Worm (Caenorhabditis elegans) whole organism, L3 larva: ENCODE results near the gene frk-1.
A peak's percentile ranks its signal among the peaks of the same experiment; 100 is the strongest.

Experiments used
- R02D3.7 ChIP-seq: fragments of 150-350 bp; optimal IDR thresholded peaks from 2 replicates; lab custom pipeline; 2014; ENCODE audit warnings: missing biosample characterization, missing genetic modification characterization
- ZK546.5 ChIP-seq: sonication (generic microtip); optimal IDR thresholded peaks from 2 replicates; lab custom pipeline; 2017; ENCODE audit warnings: missing biosample characterization, missing genetic modification characterization
- ama-1 ChIP-seq: fragments of 150-350 bp; optimal IDR thresholded peaks from 2 replicates; lab custom pipeline; 2018
- ceh-16 ChIP-seq: sonication (generic microtip); optimal IDR thresholded peaks from 2 replicates; lab custom pipeline; 2017; ENCODE audit warnings: missing biosample characterization, missing genetic modification characterization
- ceh-28 ChIP-seq: fragments of 150-350 bp; optimal IDR thresholded peaks from 2 replicates; lab custom pipeline; 2014; ENCODE audit warnings: missing biosample characterization, missing genetic modification reagents, missing genetic modification characterization
- ceh-9 ChIP-seq: sonication (generic microtip); optimal IDR thresholded peaks from 2 replicates; lab custom pipeline; 2018; ENCODE audit warnings: missing biosample characterization, missing genetic modification characterization
- egl-27 ChIP-seq: sonication (generic microtip); optimal IDR thresholded peaks from 4 replicates; lab custom pipeline; 2017; ENCODE audit warnings: missing biosample characterization, missing genetic modification reagents, missing genetic modification characterization
- elt-2 ChIP-seq: sonication (generic microtip); optimal IDR thresholded peaks from 2 replicates; lab custom pipeline; 2016; ENCODE audit warnings: missing genetic modification reagents, mild to moderate bottlenecking, missing genetic modification characterization, missing compliant biosample characterization
- elt-3 ChIP-seq, 3 experiments: fragments of 150-350 bp in 1 of 3; sonication (generic microtip) in 2 of 3; optimal IDR thresholded peaks; 2 replicates in 2 of 3; 4 replicates in 1 of 3; lab custom pipeline; 2014 to 2017; ENCODE audit warnings: missing biosample characterization in 3 of 3, missing genetic modification characterization in 3 of 3
- fkh-10 ChIP-seq: sonication (generic microtip); optimal IDR thresholded peaks from 2 replicates; lab custom pipeline; 2017; ENCODE audit warnings: missing biosample characterization, missing genetic modification reagents, missing genetic modification characterization
- fos-1 ChIP-seq: fragments of 150-350 bp; optimal IDR thresholded peaks from 2 replicates; lab custom pipeline; 2014; ENCODE audit warnings: missing biosample characterization, missing genetic modification characterization
- hmg-11 ChIP-seq: sonication (generic microtip); optimal IDR thresholded peaks from 2 replicates; lab custom pipeline; 2016; ENCODE audit warnings: missing genetic modification characterization, missing compliant biosample characterization
- jun-1 ChIP-seq: fragments of 150-350 bp; optimal IDR thresholded peaks from 2 replicates; lab custom pipeline; 2014; ENCODE audit warnings: missing biosample characterization, missing genetic modification reagents, missing genetic modification characterization
- lin-15B ChIP-seq: fragments of 150-350 bp; optimal IDR thresholded peaks from 2 replicates; lab custom pipeline; 2014; ENCODE audit warnings: missing biosample characterization, missing genetic modification characterization
- lin-39 ChIP-seq: fragments of 150-350 bp; optimal IDR thresholded peaks from 2 replicates; lab custom pipeline; 2018; ENCODE audit warnings: missing biosample characterization, missing genetic modification reagents, missing genetic modification characterization
- lsy-12 ChIP-seq: sonication (generic microtip); optimal IDR thresholded peaks from 2 replicates; lab custom pipeline; 2016; ENCODE audit warnings: mild to moderate bottlenecking, missing genetic modification characterization, missing compliant biosample characterization
- mdl-1 ChIP-seq: fragments of 150-350 bp; optimal IDR thresholded peaks from 2 replicates; lab custom pipeline; 2014; ENCODE audit warnings: missing biosample characterization, missing genetic modification characterization
- mml-1 ChIP-seq: fragments of 150-350 bp; sonication (generic microtip); optimal IDR thresholded peaks from 3 replicates; lab custom pipeline; 2014; ENCODE audit warnings: missing biosample characterization, missing genetic modification characterization
- nfya-1 ChIP-seq: sonication (generic microtip); optimal IDR thresholded peaks from 2 replicates; lab custom pipeline; 2017; ENCODE audit warnings: missing genetic modification characterization, mild to moderate bottlenecking, missing compliant biosample characterization, antibody characterized with exemption, moderate library complexity; ENCODE audit not compliant: insufficient read depth
- nhr-11 ChIP-seq: fragments of 150-350 bp; optimal IDR thresholded peaks from 2 replicates; lab custom pipeline; 2014; ENCODE audit warnings: missing biosample characterization, missing genetic modification characterization
- nhr-23 ChIP-seq: fragments of 150-350 bp; optimal IDR thresholded peaks from 2 replicates; lab custom pipeline; 2014; ENCODE audit warnings: missing biosample characterization, missing genetic modification reagents, missing genetic modification characterization
- nhr-237 ChIP-seq: fragments of 150-350 bp; optimal IDR thresholded peaks from 2 replicates; lab custom pipeline; 2014; ENCODE audit warnings: missing biosample characterization, missing genetic modification characterization
- nhr-25 ChIP-seq: sonication (generic microtip); optimal IDR thresholded peaks from 2 replicates; lab custom pipeline; 2017; ENCODE audit warnings: missing biosample characterization, missing genetic modification characterization
- nhr-28 ChIP-seq: fragments of 150-350 bp; optimal IDR thresholded peaks from 2 replicates; lab custom pipeline; 2014; ENCODE audit warnings: missing biosample characterization, missing genetic modification characterization
- nhr-43 ChIP-seq: sonication (generic microtip); optimal IDR thresholded peaks from 2 replicates; lab custom pipeline; 2016; ENCODE audit warnings: mild to moderate bottlenecking, missing genetic modification characterization, missing compliant biosample characterization; ENCODE audit not compliant: poor library complexity, severe bottlenecking
- nhr-76 ChIP-seq: fragments of 150-350 bp; sonication (generic microtip); optimal IDR thresholded peaks from 5 replicates; lab custom pipeline; 2014; ENCODE audit warnings: missing biosample characterization, missing genetic modification characterization
- pha-4 ChIP-seq: fragments of 150-350 bp; optimal IDR thresholded peaks from 2 replicates; lab custom pipeline; 2014; ENCODE audit warnings: missing biosample characterization, missing genetic modification reagents, missing genetic modification characterization
- pqm-1 ChIP-seq: fragments of 150-350 bp; optimal IDR thresholded peaks from 2 replicates; lab custom pipeline; 2017; ENCODE audit warnings: missing biosample characterization, missing genetic modification characterization, inconsistent platforms
- skn-1 ChIP-seq: fragments of 150-350 bp; optimal IDR thresholded peaks from 2 replicates; lab custom pipeline; 2014; ENCODE audit warnings: missing biosample characterization, missing genetic modification characterization
- snpc-4 ChIP-seq: fragments of 150-350 bp; optimal IDR thresholded peaks from 2 replicates; lab custom pipeline; 2014; ENCODE audit warnings: missing biosample characterization, missing genetic modification characterization
- tbx-2 ChIP-seq: sonication (generic microtip); optimal IDR thresholded peaks from 2 replicates; lab custom pipeline; 2016; ENCODE audit warnings: mild to moderate bottlenecking, missing genetic modification characterization, missing compliant biosample characterization
- zag-1 ChIP-seq: fragments of 150-350 bp; optimal IDR thresholded peaks from 2 replicates; lab custom pipeline; 2014; ENCODE audit warnings: missing biosample characterization, missing genetic modification characterization
- ztf-11 ChIP-seq: fragments of 150-350 bp; optimal IDR thresholded peaks from 2 replicates; lab custom pipeline; 2014; ENCODE audit warnings: missing biosample characterization, missing genetic modification characterization
- ztf-4 ChIP-seq: fragments of 150-350 bp; optimal IDR thresholded peaks from 2 replicates; lab custom pipeline; 2014; ENCODE audit warnings: missing biosample characterization, missing genetic modification characterization

frk-1 gene

ce11 chrIV:10042881-10043280, at the start of gene frk-1:
Gene frk-1 (plus strand): TSS chrIV:10043181.
- TF ChIP-seq pha-4: no peak
- TF ChIP-seq ZK546.5 (tag; lab: Kevin White, UChicago): no peak
- TF ChIP-seq lin-39 (tag; lab: Kevin White, UChicago): no peak
- no peak for TF ChIP-seq R02D3.7 (tag; lab: Kevin White, UChicago)
- TF ChIP-seq ceh-16 (tag; lab: Kevin White, UChicago): no peak
- no peak for TF ChIP-seq mml-1
- no peak for TF ChIP-seq fos-1 (tag; lab: Kevin White, UChicago)
- no peak for TF ChIP-seq nhr-43 (tag; lab: Kevin White, UChicago)
- no peak for TF ChIP-seq mdl-1 (tag; lab: Kevin White, UChicago)
- no peak for TF ChIP-seq tbx-2
- no peak for TF ChIP-seq elt-3 (tag; optimal IDR thresholded peaks at IDR 0.05; lab: Kevin White, UChicago)
- TF ChIP-seq snpc-4: no peak
- TF ChIP-seq nhr-11 (tag; lab: Kevin White, UChicago): no peak
- no peak for TF ChIP-seq ceh-28
- TF ChIP-seq ceh-9 (tag; lab: Kevin White, UChicago): no peak
- no peak for TF ChIP-seq egl-27 (tag; lab: Kevin White, UChicago)
- no peak for TF ChIP-seq pqm-1 (tag; lab: Kevin White, UChicago)
- no peak for TF ChIP-seq zag-1 (tag; lab: Kevin White, UChicago)
- TF ChIP-seq fkh-10 (GFP tag; lab: Kevin White, UChicago): no peak
- TF ChIP-seq nhr-76 (tag; lab: Kevin White, UChicago): no peak

ce11 chrIV:9993403-9994132, 49.4 kb upstream of the frk-1 start:
- TF ChIP-seq elt-2 (tag; lab: Kevin White, UChicago): peak; percentile 31
- TF ChIP-seq nhr-237 (tag; lab: Kevin White, UChicago): no peak
- TF ChIP-seq jun-1 (tag; lab: Kevin White, UChicago): no peak
- TF ChIP-seq hmg-11: peak; percentile 20
- TF ChIP-seq skn-1 (tag; lab: Kevin White, UChicago): peak; percentile 79
- TF ChIP-seq ama-1 (lab: Kevin White, UChicago): peak; percentile 61
- TF ChIP-seq ztf-11 (tag; lab: Kevin White, UChicago): no peak
- peak; percentile 67 for TF ChIP-seq pha-4
- TF ChIP-seq mdl-1 (tag; lab: Kevin White, UChicago): no peak

ce11 chrIV:9994895-9995394, 48.0 kb upstream of the frk-1 start, which contains the start of gene uba-1:
Gene uba-1 (minus strand): TSS chrIV:9994945.
- TF ChIP-seq pha-4: peak; percentile 26
- peak; percentile 46 for TF ChIP-seq lsy-12 (tag; lab: Kevin White, UChicago)
- no peak for TF ChIP-seq nhr-11 (tag; lab: Kevin White, UChicago)
- peak; percentile 49 for TF ChIP-seq ztf-4 (tag; lab: Kevin White, UChicago)
- TF ChIP-seq ceh-28: peak; percentile 37
- peak; percentile 6 for TF ChIP-seq tbx-2
- TF ChIP-seq hmg-11: no peak
- TF ChIP-seq ama-1 (lab: Kevin White, UChicago): peak; percentile 81
- peak; percentile 62 for TF ChIP-seq nhr-23 (tag; lab: Kevin White, UChicago)
- no peak for TF ChIP-seq R02D3.7 (tag; lab: Kevin White, UChicago)
- TF ChIP-seq lin-39 (tag; lab: Kevin White, UChicago): peak; percentile 4
- peak; percentile 46 for TF ChIP-seq elt-2 (tag; lab: Kevin White, UChicago)
- peak; percentile 29 for TF ChIP-seq lin-15B (tag; lab: Kevin White, UChicago)
- peak; percentile 37 for TF ChIP-seq nhr-25 (tag; lab: Kevin White, UChicago)
- TF ChIP-seq nhr-43 (tag; lab: Kevin White, UChicago): peak; percentile 68
- TF ChIP-seq jun-1 (tag; lab: Kevin White, UChicago): no peak
- TF ChIP-seq nfya-1 (tag; lab: Kevin White, UChicago): peak; percentile 7
- TF ChIP-seq nhr-28: no peak
